Fruit fly (Drosophila melanogaster): ENCODE results near the gene CG3706.
A peak's percentile ranks its signal among the peaks of the same experiment; 100 is the strongest.

Gene CG3706

DNA sequence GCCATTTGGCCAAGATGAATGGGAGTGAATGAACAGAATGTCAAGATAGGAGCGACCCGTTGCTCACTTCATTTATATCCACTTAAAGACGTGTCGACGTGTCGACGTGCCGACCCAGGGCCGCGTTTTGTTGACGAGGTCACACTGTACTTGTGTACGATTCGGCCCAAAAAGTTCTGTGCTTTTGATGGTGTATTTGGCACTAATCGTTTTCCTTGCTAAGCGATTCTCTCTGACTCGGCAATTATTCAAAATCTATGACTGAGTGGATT, 15.9 kb upstream of the CG3706 start (continued):
- TF ChIP-seq Ets65A (GFP tag) = peak; percentile 68
- no peak for TF ChIP-seq CG7357 (GFP tag; IDR thresholded peaks at IDR 0.05)
- no peak for TF ChIP-seq Mad (GFP tag; optimal IDR thresholded peaks at IDR 0.05)
- 0 out of 2 replicates have a peak, but pooled peaks have one; percentile 12 for TF ChIP-seq CG11085 (GFP tag; IDR thresholded peaks at IDR 0.05)
- peak; percentile 75 for TF ChIP-seq CG18599 (GFP tag; optimal IDR thresholded peaks at IDR 0.05)
- TF ChIP-seq Spps (tag; optimal IDR thresholded peaks at IDR 0.05) = no peak
- TF ChIP-seq CG17186 (GFP tag; optimal IDR thresholded peaks at IDR 0.05) = no peak
- TF ChIP-seq CG12769 (tag; optimal IDR thresholded peaks at IDR 0.05) = peak; percentile 72
- TF ChIP-seq CG10147 (GFP tag; optimal IDR thresholded peaks at IDR 0.05) = no peak
- TF ChIP-seq prd (optimal IDR thresholded peaks at IDR 0.05) = no peak
- TF ChIP-seq prd (GFP tag; IDR thresholded peaks at IDR 0.05) = peak; percentile 34; the same call in 1 of the 3 replicates
- no peak for TF ChIP-seq pan (optimal IDR thresholded peaks at IDR 0.05)
- peak in 1 of 2 experiments; percentile 38 for TF ChIP-seq pan (GFP tag; optimal IDR thresholded peaks at IDR 0.05 in 1 of 2, IDR thresholded peaks at IDR 0.05 in 1 of 2)
- TF ChIP-seq psq (GFP tag; optimal IDR thresholded peaks at IDR 0.05) = no peak
- no peak for TF ChIP-seq vvl (GFP tag; IDR thresholded peaks at IDR 0.05)
- TF ChIP-seq CG4360 (GFP tag; IDR thresholded peaks at IDR 0.05) = no peak
- no peak for TF ChIP-seq ems (GFP tag; optimal IDR thresholded peaks at IDR 0.05)
- TF ChIP-seq CG8388 (GFP tag; optimal IDR thresholded peaks at IDR 0.05) = no peak
- TF ChIP-seq CG11723 (GFP tag; optimal IDR thresholded peaks at IDR 0.05) = no peak
- TF ChIP-seq chinmo (GFP tag; IDR thresholded peaks at IDR 0.05; ENCODE audit: partially characterized antibody) = no peak
- TF ChIP-seq CG4730 (GFP tag; IDR thresholded peaks at IDR 0.05) = no peak
- no peak for TF ChIP-seq ttk (GFP tag; IDR thresholded peaks at IDR 0.05)
- no peak for TF ChIP-seq chn (GFP tag; optimal IDR thresholded peaks at IDR 0.05)
- TF ChIP-seq H2.0 (GFP tag; IDR thresholded peaks at IDR 0.05) = no peak
- no peak for TF ChIP-seq abd-A (tag; optimal IDR thresholded peaks at IDR 0.05)
- 0 out of 3 replicates have a peak, but pooled peaks have one; percentile 20 for TF ChIP-seq otp (GFP tag; IDR thresholded peaks at IDR 0.05)
- TF ChIP-seq PHDP (tag; optimal IDR thresholded peaks at IDR 0.05) = no peak
- no peak for TF ChIP-seq grn (GFP tag; optimal IDR thresholded peaks at IDR 0.05)
- no peak for TF ChIP-seq CG2875 (GFP tag; optimal IDR thresholded peaks at IDR 0.05)
- peak; percentile 19 for TF ChIP-seq Meics (GFP tag; optimal IDR thresholded peaks at IDR 0.05)
- no peak for TF ChIP-seq Myb (GFP tag; optimal IDR thresholded peaks at IDR 0.05)
- TF ChIP-seq scrt (GFP tag; optimal IDR thresholded peaks at IDR 0.05) = no peak
- TF ChIP-seq CG2116 (GFP tag; optimal IDR thresholded peaks at IDR 0.05) = no peak
- no peak for TF ChIP-seq sc (optimal IDR thresholded peaks at IDR 0.05)
- TF ChIP-seq sc (GFP tag; optimal IDR thresholded peaks at IDR 0.05) = no peak
- TF ChIP-seq CG8944 (GFP tag; optimal IDR thresholded peaks at IDR 0.05) = no peak
- TF ChIP-seq CoRest (tag; optimal IDR thresholded peaks at IDR 0.05) = no peak
- 0 out of 2 replicates have a peak, but pooled peaks have one; percentile 19 for TF ChIP-seq HLH3B (GFP tag; IDR thresholded peaks at IDR 0.05)
- TF ChIP-seq CG4282 (GFP tag; optimal IDR thresholded peaks at IDR 0.05) = no peak
- TF ChIP-seq Blimp-1 (GFP tag; optimal IDR thresholded peaks at IDR 0.05) = no peak
- TF ChIP-seq CG3995 (GFP tag; optimal IDR thresholded peaks at IDR 0.05) = no peak
- TF ChIP-seq CG32767 (GFP tag; IDR thresholded peaks at IDR 0.05) = no peak
- no peak for TF ChIP-seq nerfin-1 (tag; optimal IDR thresholded peaks at IDR 0.05)
- TF ChIP-seq tgo (GFP tag; IDR thresholded peaks at IDR 0.05) = 0 out of 3 replicates have a peak, but pooled peaks have one; percentile 20
- TF ChIP-seq hb (GFP tag; IDR thresholded peaks at IDR 0.05; ENCODE audit: partially characterized antibody) = no peak
- TF ChIP-seq CG15601 (tag; optimal IDR thresholded peaks at IDR 0.05) = no peak

Measured in whole organism, embryonic.